Fruit fly (Drosophila melanogaster): Measurements from ENCODE around the gene fax.
A peak's percentile ranks its signal among the peaks of the same experiment; 100 is the strongest.

Gene fax

DNA sequence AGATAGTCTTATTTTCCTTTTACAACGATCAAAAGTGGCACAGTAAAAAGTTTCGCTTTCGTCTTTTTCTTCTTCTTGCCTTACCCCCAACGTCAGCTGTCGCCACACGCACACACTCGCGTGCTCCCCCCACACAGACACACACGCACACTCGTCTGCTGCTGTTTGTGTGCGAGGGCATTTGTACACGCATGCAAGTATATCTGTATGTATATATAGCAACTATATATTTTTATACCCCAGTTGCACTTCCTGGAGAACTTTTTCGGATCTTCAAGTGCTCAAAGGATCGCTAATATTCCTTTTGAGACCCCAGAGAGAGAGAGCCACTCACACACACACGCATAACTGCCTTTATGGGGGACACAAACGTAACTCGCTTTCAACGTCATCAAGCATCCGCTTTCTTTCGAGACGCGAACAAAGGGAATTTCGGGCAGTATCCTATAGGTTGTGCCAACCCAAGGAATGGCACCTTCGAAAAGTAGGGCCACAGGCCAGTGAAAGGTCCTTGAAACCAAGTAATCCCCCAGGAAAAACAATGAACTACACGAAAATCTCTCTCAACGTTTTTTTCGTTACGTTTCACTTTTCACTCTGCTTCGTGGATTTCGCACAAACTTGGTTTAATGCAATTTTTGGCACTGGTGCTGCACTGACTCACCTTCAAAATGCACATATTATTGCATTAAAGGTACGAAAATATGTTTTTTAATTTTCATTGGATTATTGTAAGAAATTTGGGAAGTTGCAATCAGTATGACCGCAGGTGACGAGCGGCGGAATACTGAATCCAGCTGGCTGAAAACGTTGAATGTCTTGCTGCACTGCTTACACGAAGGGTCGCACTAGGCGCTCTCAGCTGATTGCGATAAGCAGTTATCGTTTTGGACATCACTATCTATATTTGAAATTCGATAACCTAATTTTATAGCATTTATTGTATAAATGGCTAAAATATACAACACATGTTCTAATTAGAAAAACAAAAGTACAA lies 33.6 kb downstream of the fax start, which contains the start of gene roq (continued):
- TF ChIP-seq caup (GFP tag; optimal IDR thresholded peaks at IDR 0.05; ENCODE audit: severe bottlenecking) (no peak), Bdp1 (GFP tag; optimal IDR thresholded peaks at IDR 0.05) (no peak), Blimp-1 (GFP tag; optimal IDR thresholded peaks at IDR 0.05) (peak; percentile 92), Dref (GFP tag; IDR thresholded peaks at IDR 0.05) (peak; percentile 91), CG2712 (tag; optimal IDR thresholded peaks at IDR 0.05) (peak; percentile 41), luna (GFP tag; optimal IDR thresholded peaks at IDR 0.05) (no peak), CG11093 (GFP tag; IDR thresholded peaks at IDR 0.05) (no peak), stwl (tag; optimal IDR thresholded peaks at IDR 0.05) (peak; percentile 88), gro (GFP tag; optimal IDR thresholded peaks at IDR 0.05) (no peak), CG10543 (GFP tag; optimal IDR thresholded peaks at IDR 0.05) (no peak), CG30403 (GFP tag; optimal IDR thresholded peaks at IDR 0.05) (no peak), CG11456 (GFP tag; IDR thresholded peaks at IDR 0.05) (no peak), Mes4 (GFP tag; optimal IDR thresholded peaks at IDR 0.05) (no peak), chif (GFP tag; optimal IDR thresholded peaks at IDR 0.05) (no peak), CG11398 (GFP tag; optimal IDR thresholded peaks at IDR 0.05) (no peak), hb (GFP tag; IDR thresholded peaks at IDR 0.05; ENCODE audit: partially characterized antibody) (peak; percentile 49; the same call in 1 of the 3 replicates), HLHmδ (GFP tag; optimal IDR thresholded peaks at IDR 0.05) (peak; percentile 6), aop (GFP tag; IDR thresholded peaks at IDR 0.05) (no peak), CG3726 (GFP tag; IDR thresholded peaks at IDR 0.05) (no peak), Xbp1 (GFP tag; optimal IDR thresholded peaks at IDR 0.05) (peak; percentile 1), Dip2 (GFP tag; IDR thresholded peaks at IDR 0.05) (no peak), ewg (GFP tag; optimal IDR thresholded peaks at IDR 0.05) (no peak), z (GFP tag; IDR thresholded peaks at IDR 0.05) (no peak), CG3995 (GFP tag; optimal IDR thresholded peaks at IDR 0.05) (no peak), run (tag; optimal IDR thresholded peaks at IDR 0.05) (no peak), Spps (tag; optimal IDR thresholded peaks at IDR 0.05) (no peak), lov (optimal IDR thresholded peaks at IDR 0.05) (no peak), lov (GFP tag; IDR thresholded peaks at IDR 0.05) (no peak), CG7928 (GFP tag; optimal IDR thresholded peaks at IDR 0.05) (no peak), Lhr (GFP tag; optimal IDR thresholded peaks at IDR 0.05) (peak; percentile 39), CG7372 (GFP tag; IDR thresholded peaks at IDR 0.05) (no peak), CG16779 (GFP tag; IDR thresholded peaks at IDR 0.05) (no peak), CG12659 (GFP tag; optimal IDR thresholded peaks at IDR 0.05) (peak; percentile 61), CG2116 (GFP tag; optimal IDR thresholded peaks at IDR 0.05) (peak; percentile 87), Hr51 (GFP tag; optimal IDR thresholded peaks at IDR 0.05) (no peak), Sry-β (GFP tag; optimal IDR thresholded peaks at IDR 0.05) (no peak), az2 (GFP tag; optimal IDR thresholded peaks at IDR 0.05) (no peak), mam (GFP tag; optimal IDR thresholded peaks at IDR 0.05) (no peak), mld (GFP tag; IDR thresholded peaks at IDR 0.05; ENCODE audit: partially characterized antibody) (peak; percentile 50; the same call in 1 of the 3 replicates), Nf-YA (GFP tag; IDR thresholded peaks at IDR 0.05) (no peak), Hr78 (GFP tag; optimal IDR thresholded peaks at IDR 0.05) (no peak), D19A (tag; optimal IDR thresholded peaks at IDR 0.05) (no peak), chn (GFP tag; optimal IDR thresholded peaks at IDR 0.05) (no peak), CG3065 (GFP tag; optimal IDR thresholded peaks at IDR 0.05) (no peak), pzg (GFP tag; optimal IDR thresholded peaks at IDR 0.05) (peak; percentile 94), gce (GFP tag; IDR thresholded peaks at IDR 0.05) (no peak), CG31441 (GFP tag; IDR thresholded peaks at IDR 0.05) (no peak), CG8944 (GFP tag; optimal IDR thresholded peaks at IDR 0.05) (no peak), schlank (tag; optimal IDR thresholded peaks at IDR 0.05) (no peak)

Data from whole organism, embryonic.